Worm (Caenorhabditis elegans) whole organism, L4 larva: ENCODE data around the gene rfc-2.

Experiments used
- F37D6.2 ChIP-seq: sonication (generic microtip); optimal IDR thresholded peaks from 2 replicates; lab custom pipeline; 2016; ENCODE audit warnings: mild to moderate bottlenecking, missing genetic modification characterization, missing compliant biosample characterization
- F49E8.2 ChIP-seq: sonication (generic microtip); optimal IDR thresholded peaks from 2 replicates; lab custom pipeline; 2016; ENCODE audit warnings: missing compliant biosample characterization, mild to moderate bottlenecking, missing genetic modification characterization, borderline replicate concordance
- T26A8.4 ChIP-seq: fragments of 200-800 bp; sonication (Bioruptor generic); IDR thresholded peaks from 2 replicates; pipeline ENCODE4 v1.3.6; 2022; ENCODE audit warnings: missing genetic modification characterization, missing compliant biosample characterization
- Y48G9A.11 ChIP-seq: fragments of 200-800 bp; sonication (Bioruptor generic); IDR thresholded peaks from 2 replicates; pipeline ENCODE4 v1.3.6; 2022; ENCODE audit warnings: missing genetic modification reagents, missing genetic modification characterization, missing compliant biosample characterization
- ZK337.2 ChIP-seq: fragments of 200-800 bp; sonication (Bioruptor generic); IDR thresholded peaks from 2 replicates; pipeline ENCODE4 v1.3.6; 2022; ENCODE audit warnings: missing genetic modification reagents, missing genetic modification characterization, missing compliant biosample characterization
- aha-1 ChIP-seq: fragments of 150-350 bp; peaks from one replicate; lab custom pipeline; 2014; ENCODE audit warnings: missing biosample characterization, missing genetic modification characterization
- ama-1 ChIP-seq: fragments of 150-350 bp; optimal IDR thresholded peaks from 2 replicates; lab custom pipeline; 2014; ENCODE audit warnings: inconsistent platforms, mixed read lengths
- attf-4 ChIP-seq: sonication (generic microtip); optimal IDR thresholded peaks from 3 replicates; lab custom pipeline; 2017; ENCODE audit warnings: missing biosample characterization, missing genetic modification characterization
- ceh-20 ChIP-seq: fragments of 200-800 bp; sonication (Bioruptor generic); IDR thresholded peaks from 2 replicates; pipeline ENCODE4 v1.3.6; 2022; ENCODE audit warnings: missing genetic modification reagents, missing genetic modification characterization, missing compliant biosample characterization
- ceh-28 ChIP-seq: fragments of 150-350 bp; optimal IDR thresholded peaks from 2 replicates; lab custom pipeline; 2014; ENCODE audit warnings: missing biosample characterization, missing genetic modification reagents, missing genetic modification characterization
- ceh-32 ChIP-seq: sonication (generic microtip); optimal IDR thresholded peaks from 2 replicates; lab custom pipeline; 2016; ENCODE audit warnings: mild to moderate bottlenecking, missing genetic modification characterization, missing compliant biosample characterization; ENCODE audit not compliant: poor library complexity
- ceh-44 ChIP-seq: fragments of 200-800 bp; sonication (Bioruptor generic); IDR thresholded peaks from 2 replicates; pipeline ENCODE4 v1.3.6; 2022; ENCODE audit warnings: missing genetic modification reagents, missing genetic modification characterization, missing compliant biosample characterization
- ceh-62 ChIP-seq: sonication (generic microtip); optimal IDR thresholded peaks from 2 replicates; lab custom pipeline; 2017; ENCODE audit warnings: missing biosample characterization, missing genetic modification characterization
- ces-1 ChIP-seq: fragments of 150-350 bp; sonication (generic microtip); optimal IDR thresholded peaks from 4 replicates; lab custom pipeline; 2014; ENCODE audit warnings: missing biosample characterization, missing genetic modification reagents, missing genetic modification characterization
- ctbp-1 ChIP-seq: fragments of 200-800 bp; sonication (Bioruptor generic); IDR thresholded peaks from 2 replicates; pipeline ENCODE4 v1.3.6; 2022; ENCODE audit warnings: missing genetic modification reagents, missing genetic modification characterization, missing compliant biosample characterization
- dve-1 ChIP-seq: sonication (generic microtip); optimal IDR thresholded peaks from 2 replicates; lab custom pipeline; 2017; ENCODE audit warnings: antibody characterized with exemption, mild to moderate bottlenecking, missing genetic modification characterization, missing compliant biosample characterization; ENCODE audit not compliant: insufficient read depth
- egl-27 ChIP-seq: sonication (generic microtip); optimal IDR thresholded peaks from 3 replicates; lab custom pipeline; 2017; ENCODE audit warnings: missing biosample characterization, missing genetic modification reagents, missing genetic modification characterization
- fos-1 ChIP-seq: fragments of 150-350 bp; optimal IDR thresholded peaks from 2 replicates; lab custom pipeline; 2014; ENCODE audit warnings: missing biosample characterization, missing genetic modification characterization
- gei-8 ChIP-seq: fragments of 200-800 bp; sonication (Bioruptor generic); optimal IDR thresholded peaks from 2 replicates; lab custom pipeline; 2018; ENCODE audit warnings: mild to moderate bottlenecking, missing genetic modification characterization, missing compliant biosample characterization
- hif-1 ChIP-seq, 2 experiments: sonication (generic microtip); optimal IDR thresholded peaks; 2 replicates each; lab custom pipeline; 2016 to 2017; ENCODE audit warnings: missing compliant biosample characterization in 2 of 2, missing genetic modification characterization in 2 of 2, missing genetic modification reagents in 2 of 2, missing genotype in 2 of 2, mild to moderate bottlenecking in 1 of 2
- hlh-11 ChIP-seq: fragments of 200-800 bp; sonication (Bioruptor generic); optimal IDR thresholded peaks from 2 replicates; lab custom pipeline; 2018; ENCODE audit warnings: mild to moderate bottlenecking, missing genetic modification characterization, missing compliant biosample characterization
- hlh-30 ChIP-seq: sonication (generic microtip); optimal IDR thresholded peaks from 2 replicates; lab custom pipeline; 2017; ENCODE audit warnings: antibody characterized with exemption, mild to moderate bottlenecking, missing genetic modification characterization, missing compliant biosample characterization; ENCODE audit not compliant: insufficient read depth
- lim-7 ChIP-seq: fragments of 200-800 bp; sonication (Bioruptor generic); IDR thresholded peaks from 2 replicates; pipeline ENCODE4 v1.3.6; 2022; ENCODE audit warnings: missing genetic modification characterization, missing compliant biosample characterization
- lin-1 ChIP-seq: fragments of 200-800 bp; sonication (Bioruptor generic); IDR thresholded peaks from 2 replicates; pipeline ENCODE4 v1.3.6; 2022; ENCODE audit warnings: missing genetic modification reagents, missing genetic modification characterization, missing compliant biosample characterization
- lin-38 ChIP-seq: fragments of 200-800 bp; sonication (Bioruptor generic); IDR thresholded peaks from 2 replicates; pipeline ENCODE4 v1.3.6; 2022; ENCODE audit warnings: missing genetic modification reagents, missing genetic modification characterization, missing compliant biosample characterization
- madf-9 ChIP-seq: fragments of 200-800 bp; sonication (Bioruptor generic); conservative IDR thresholded peaks from 2 replicates; pipeline ENCODE4 v1.3.6; 2022; ENCODE audit warnings: missing genetic modification reagents, missing genetic modification characterization, missing compliant biosample characterization
- mdl-1 ChIP-seq, 2 experiments: fragments of 150-350 bp in 1 of 2; sonication (generic microtip) in 1 of 2; optimal IDR thresholded peaks; 2 replicates each; lab custom pipeline; 2014 to 2017; ENCODE audit warnings: missing biosample characterization in 2 of 2, missing genetic modification characterization in 2 of 2
- mep-1 ChIP-seq: fragments of 150-350 bp; sonication (generic microtip); optimal IDR thresholded peaks from 3 replicates; lab custom pipeline; 2014; ENCODE audit warnings: missing biosample characterization, missing genetic modification characterization
- mxl-3 ChIP-seq: fragments of 200-800 bp; sonication (Bioruptor generic); optimal IDR thresholded peaks from 2 replicates; lab custom pipeline; 2018; ENCODE audit warnings: mild to moderate bottlenecking, missing genetic modification characterization, missing compliant biosample characterization
- nhr-237 ChIP-seq: sonication (generic microtip); optimal IDR thresholded peaks from 2 replicates; lab custom pipeline; 2017; ENCODE audit warnings: missing biosample characterization, missing genetic modification characterization
- nhr-42 ChIP-seq: fragments of 200-800 bp; sonication (Bioruptor generic); IDR thresholded peaks from 2 replicates; pipeline ENCODE4 v1.3.6; 2022; ENCODE audit warnings: missing genetic modification characterization, missing compliant biosample characterization
- nhr-48 ChIP-seq: sonication (generic microtip); optimal IDR thresholded peaks from 2 replicates; lab custom pipeline; 2016; ENCODE audit warnings: mild to moderate bottlenecking, missing genetic modification characterization, missing compliant biosample characterization
- nhr-77 ChIP-seq: fragments of 150-350 bp; optimal IDR thresholded peaks from 2 replicates; lab custom pipeline; 2014; ENCODE audit warnings: missing biosample characterization, missing genetic modification characterization
- php-3 ChIP-seq: fragments of 200-800 bp; sonication (Bioruptor generic); IDR thresholded peaks from 2 replicates; pipeline ENCODE4 v1.3.6; 2022; ENCODE audit warnings: missing genetic modification reagents, missing genetic modification characterization, missing compliant biosample characterization
- saeg-2 ChIP-seq: fragments of 200-800 bp; sonication (Bioruptor generic); IDR thresholded peaks from 2 replicates; pipeline ENCODE4 v1.3.6; 2022; ENCODE audit warnings: missing genetic modification reagents, missing genetic modification characterization, missing compliant biosample characterization
- sdz-12 ChIP-seq: fragments of 200-800 bp; sonication (Bioruptor generic); optimal IDR thresholded peaks from 2 replicates; lab custom pipeline; 2018; ENCODE audit warnings: mild to moderate bottlenecking, missing genetic modification characterization, missing compliant biosample characterization
- set-16 ChIP-seq: fragments of 200-800 bp; sonication (Bioruptor generic); IDR thresholded peaks from 2 replicates; pipeline ENCODE4 v1.3.6; 2022; ENCODE audit warnings: missing genetic modification reagents, missing genetic modification characterization, missing compliant biosample characterization
- spr-3 ChIP-seq: fragments of 200-800 bp; sonication (Bioruptor generic); optimal IDR thresholded peaks from 2 replicates; lab custom pipeline; 2018; ENCODE audit warnings: mild to moderate bottlenecking, missing genetic modification characterization, missing compliant biosample characterization
- unc-39 ChIP-seq: sonication (generic microtip); optimal IDR thresholded peaks from 2 replicates; lab custom pipeline; 2017; ENCODE audit warnings: missing biosample characterization, missing genetic modification characterization
- vab-7 ChIP-seq: fragments of 200-800 bp; sonication (Bioruptor generic); IDR thresholded peaks from 2 replicates; pipeline ENCODE4 v1.3.6; 2022; ENCODE audit warnings: missing genetic modification reagents, missing genetic modification characterization, missing compliant biosample characterization
- zfp-2 ChIP-seq: sonication (generic microtip); optimal IDR thresholded peaks from 2 replicates; lab custom pipeline; 2016; ENCODE audit warnings: mild to moderate bottlenecking, missing genetic modification characterization, missing compliant biosample characterization
- ztf-11 ChIP-seq: fragments of 150-350 bp; optimal IDR thresholded peaks from 2 replicates; lab custom pipeline; 2014; ENCODE audit warnings: missing biosample characterization, missing genetic modification characterization
- ztf-7 ChIP-seq: fragments of 150-350 bp; optimal IDR thresholded peaks from 2 replicates; lab custom pipeline; 2014; ENCODE audit warnings: missing biosample characterization, missing genetic modification characterization

Gene rfc-2

DNA sequence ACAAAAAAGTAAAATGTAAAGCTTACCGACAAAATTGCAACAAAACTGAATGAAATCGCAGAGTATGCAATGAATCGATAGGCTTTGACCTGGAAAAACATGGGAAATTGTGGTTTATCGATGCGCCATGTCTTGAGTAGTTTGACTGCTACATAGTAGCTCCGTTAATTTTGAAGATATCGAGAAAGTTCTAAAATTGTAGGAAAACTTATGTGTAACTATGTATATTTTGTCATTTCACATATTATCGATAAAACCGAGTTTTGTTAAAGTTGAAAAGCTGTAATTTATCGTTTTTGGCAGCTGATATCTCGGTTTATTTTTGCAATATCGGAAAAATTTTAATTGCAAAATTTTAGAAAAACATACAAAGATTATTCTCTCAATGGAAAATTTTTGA, 12.0 kb downstream of the rfc-2 start, which contains the start of gene col-105:
col-105 (minus strand) TSS at position 101 of the 400 bp plus-strand sequence.
- TF ChIP-seq egl-27 (tag; lab: Kevin White, UChicago) (no peak), lin-38 (GFP tag; lab: Robert Waterston, UW) (no peak), ztf-7 (tag; lab: Kevin White, UChicago) (no peak), ceh-62 (tag; lab: Kevin White, UChicago) (no peak), zfp-2 (no peak), ces-1 (GFP tag; lab: Kevin White, UChicago) (no peak), hlh-30 (tag; lab: Kevin White, UChicago) (no peak), spr-3 (GFP tag; lab: Kevin White, UChicago) (no peak), ama-1 (no peak), mep-1 (no peak), saeg-2 (GFP tag; lab: Robert Waterston, UW) (no peak), dve-1 (no peak), T26A8.4 (GFP tag; lab: Robert Waterston, UW) (no peak), ceh-28 (tag; lab: Kevin White, UChicago) (no peak), ceh-44 (GFP tag; lab: Robert Waterston, UW) (no peak)

ce11 chrIV:1361616-1362228, 14.6 kb downstream of the rfc-2 start:
- TF ChIP-seq attf-4 (tag; lab: Kevin White, UChicago) (no peak), zfp-2 (no peak), nhr-42 (GFP tag; lab: Robert Waterston, UW) (no peak), unc-39 (tag; lab: Kevin White, UChicago) (no peak), lin-1 (GFP tag; lab: Robert Waterston, UW) (no peak), lin-38 (GFP tag; lab: Robert Waterston, UW) (no peak), mep-1 (no peak), ZK337.2 (GFP tag; lab: Robert Waterston, UW) (0 out of 2 replicates have a peak, but pooled peaks have one; percentile 22), sdz-12 (no peak), ceh-20 (no peak), hif-1 (tag; optimal IDR thresholded peaks at IDR 0.05; lab: Kevin White, UChicago) (no peak), aha-1 (tag; lab: Kevin White, UChicago) (peak; percentile 96), fos-1 (tag; lab: Kevin White, UChicago) (no peak), hlh-11 (tag; lab: Kevin White, UChicago) (peak; percentile 48), set-16 (GFP tag; lab: Robert Waterston, UW) (peak; percentile 62)

- 0 out of 2 replicates have a peak, but pooled peaks have one; percentile 36 for TF ChIP-seq Y48G9A.11 (GFP tag; lab: Robert Waterston, UW)
- no peak for TF ChIP-seq ama-1
- TF ChIP-seq ztf-11, result no peak
These were observed 18.7 kb downstream of the rfc-2 start for ce11 chrIV:1365771-1366170.

ce11 chrIV:1367041-1367440, 19.9 kb downstream of the rfc-2 start:
- TF ChIP-seq aha-1 (tag; lab: Kevin White, UChicago) (peak; percentile 94), F37D6.2 (tag; lab: Kevin White, UChicago) (no peak), nhr-48 (tag; lab: Kevin White, UChicago) (no peak), nhr-77 (tag; lab: Kevin White, UChicago) (no peak)
- TF ChIP-seq, all 104 proteins: peak for 1

DNA sequence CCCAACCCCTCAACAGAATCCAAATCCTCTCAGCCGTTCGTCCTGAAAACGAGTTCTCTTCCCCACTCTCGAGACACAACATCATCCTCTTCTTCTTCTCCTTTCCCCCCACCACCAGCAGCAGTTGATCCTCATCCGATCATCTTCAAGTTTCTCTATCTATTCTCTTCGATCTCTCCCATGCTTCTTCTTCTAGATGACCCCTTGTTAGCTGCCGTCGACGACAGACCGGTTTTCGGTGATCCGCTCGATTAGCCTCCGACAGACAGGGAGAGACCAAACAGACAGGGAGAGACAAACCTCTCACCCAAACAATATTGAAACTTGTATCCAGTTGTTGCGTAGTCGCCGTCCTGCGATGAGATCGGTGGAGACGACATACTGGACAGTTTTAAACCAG, 24.2 kb downstream of the rfc-2 start:
- TF ChIP-seq nhr-42 (GFP tag; lab: Robert Waterston, UW) (no peak), php-3 (GFP tag; lab: Robert Waterston, UW) (no peak), lim-7 (GFP tag; lab: Robert Waterston, UW) (no peak), nhr-48 (tag; lab: Kevin White, UChicago) (peak; percentile 29), mdl-1 (tag; optimal IDR thresholded peaks at IDR 0.05; lab: Kevin White, UChicago) (peak in 1 of 2 experiments; percentile 32), vab-7 (GFP tag; lab: Robert Waterston, UW) (no peak), aha-1 (tag; lab: Kevin White, UChicago) (peak; percentile 71), gei-8 (no peak), mep-1 (no peak), ces-1 (GFP tag; lab: Kevin White, UChicago) (no peak), madf-9 (GFP tag; lab: Robert Waterston, UW) (no peak), T26A8.4 (GFP tag; lab: Robert Waterston, UW) (no peak), hlh-11 (tag; lab: Kevin White, UChicago) (peak; percentile 62), sdz-12 (no peak), ceh-32 (no peak), hif-1 (tag; optimal IDR thresholded peaks at IDR 0.05; lab: Kevin White, UChicago) (no peak), F49E8.2 (tag; lab: Kevin White, UChicago) (no peak), nhr-237 (tag; lab: Kevin White, UChicago) (no peak), ctbp-1 (GFP tag; lab: Robert Waterston, UW) (no peak), mxl-3 (peak; percentile 65)
